Fruit fly (Drosophila melanogaster) whole organism, wandering third instar larva: ENCODE data around the gene brwl.

Source experiments
- CG9705 ChIP-seq: fragments of 200-800 bp; sonication (Bioruptor generic); optimal IDR thresholded peaks from 2 replicates; lab custom pipeline; 2018; ENCODE audit warnings: missing biosample characterization, mild to moderate bottlenecking, missing genetic modification characterization
- Dfd ChIP-seq: fragments of >200 bp; optimal IDR thresholded peaks from 2 replicates; lab custom pipeline; 2017; ENCODE audit warnings: missing biosample characterization, missing genetic modification characterization
- GATAd ChIP-seq: sonication (Bioruptor generic); optimal IDR thresholded peaks from 2 replicates; lab custom pipeline; 2016; ENCODE audit warnings: missing biosample characterization, missing genetic modification characterization
- Hnf4 ChIP-seq: fragments of 200-800 bp; sonication (Bioruptor generic); optimal IDR thresholded peaks from 2 replicates; lab custom pipeline; 2016; ENCODE audit warnings: missing biosample characterization, mild to moderate bottlenecking, missing genetic modification characterization
- Jra ChIP-seq: sonication (Bioruptor generic); optimal IDR thresholded peaks from 2 replicates; lab custom pipeline; 2016; ENCODE audit warnings: missing biosample characterization, missing genetic modification characterization
- N ChIP-seq: fragments of >200 bp; optimal IDR thresholded peaks from 2 replicates; lab custom pipeline; 2018; ENCODE audit warnings: missing biosample characterization, missing external identifiers, missing genetic modification characterization
- Vsx2 ChIP-seq: fragments of 200-300, 225-300 bp; sonication (Bioruptor generic); optimal IDR thresholded peaks from 2 replicates; lab custom pipeline; 2018; ENCODE audit warnings: missing biosample characterization, missing genetic modification characterization; ENCODE audit not compliant: partially characterized antibody
- br ChIP-seq: fragments of 200-800 bp; sonication (Bioruptor generic); optimal IDR thresholded peaks from 2 replicates; lab custom pipeline; 2016; ENCODE audit warnings: missing biosample characterization, missing genetic modification characterization
- dl ChIP-seq, 2 experiments: fragments of 175-275, 200-275 bp in 1 of 2; fragments of 200-275 bp in 1 of 2; sonication (Bioruptor generic); optimal IDR thresholded peaks; lab custom pipeline; 2018; ENCODE audit warnings: mild to moderate bottlenecking in 2 of 2, missing biosample characterization in 2 of 2, missing genetic modification characterization in 2 of 2, moderate library complexity in 2 of 2; ENCODE audit not compliant: partially characterized antibody in 2 of 2, insufficient read depth in 1 of 2
- h ChIP-seq: fragments of 200-800 bp; sonication (Bioruptor generic); optimal IDR thresholded peaks from 3 replicates; lab custom pipeline; 2016; ENCODE audit warnings: missing biosample characterization, mild to moderate bottlenecking, missing genetic modification characterization
- psq ChIP-seq: fragments of 200-800 bp; sonication (Bioruptor generic); optimal IDR thresholded peaks from 3 replicates; lab custom pipeline; 2017; ENCODE audit warnings: missing biosample characterization, mild to moderate bottlenecking, missing genetic modification characterization, moderate library complexity

- TF ChIP-seq dl (GFP tag; optimal IDR thresholded peaks at IDR 0.05; lab: Kevin White, UChicago; ENCODE audit: insufficient read depth in 1 of 2, partially characterized antibody in 2 of 2) (no peak), Hnf4 (GFP tag; lab: Kevin White, UChicago) (no peak), br (GFP tag; lab: Kevin White, UChicago) (no peak), Dfd (GFP tag; lab: Kevin White, UChicago) (no peak), N (GFP tag; lab: Kevin White, UChicago) (no peak), psq (GFP tag; lab: Kevin White, UChicago) (no peak), Jra (GFP tag; lab: Kevin White, UChicago) (no peak), CG9705 (GFP tag; lab: Kevin White, UChicago) (no peak), GATAd (GFP tag; lab: Kevin White, UChicago) (no peak), h (GFP tag; lab: Kevin White, UChicago) (no peak), Vsx2 (GFP tag; lab: Kevin White, UChicago) (no peak)
These were observed 43.0 kb upstream of the brwl start for dm6 chr2L:9525719-9526118.
